Fruit fly (Drosophila melanogaster) S2 (cell line): ENCODE results near the gene Naa40.

Experiments
- CG8478 ChIP-seq: fragments of >200 bp; optimal IDR thresholded peaks from 2 replicates; lab custom pipeline; 2018
- CTCF ChIP-seq, 2 experiments: fragments of >200 bp; optimal IDR thresholded peaks; 2 replicates each; lab custom pipeline; 2018

dm6 chr3R:29686698-29687097, 38.1 kb downstream of the Naa40 start:
- no peak for TF ChIP-seq CG8478 (lab: Kevin White, UChicago)
- no peak for TF ChIP-seq CTCF (optimal IDR thresholded peaks at IDR 0.05; lab: Kevin White, UChicago)
